Fruit fly (Drosophila melanogaster): ENCODE data around the gene CG14050.

Gene CG14050

DNA sequence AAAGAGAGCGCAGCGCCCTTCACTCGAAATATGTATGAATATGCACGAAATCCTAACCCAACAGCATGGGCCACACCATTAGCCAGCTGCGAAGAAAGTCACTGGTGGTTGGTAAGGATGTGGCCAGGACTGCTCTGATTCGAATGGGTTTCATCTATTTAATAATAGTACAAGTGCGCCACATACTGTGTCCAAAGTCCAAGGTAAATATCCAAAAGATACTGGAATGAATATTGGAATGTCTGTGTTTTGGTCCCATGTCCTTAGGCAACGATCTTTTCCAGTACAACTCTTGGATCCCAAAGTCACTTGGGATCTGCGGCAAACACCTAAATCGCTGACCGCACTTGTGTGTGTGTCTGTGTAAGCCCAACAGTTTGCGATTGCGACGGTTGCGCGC lies 19.7 kb downstream of the CG14050 start (continued):
- TF ChIP-seq hth (optimal IDR thresholded peaks at IDR 0.05) (no peak), CG33213 (GFP tag; optimal IDR thresholded peaks at IDR 0.05) (peak; percentile 7), CG9437 (GFP tag; optimal IDR thresholded peaks at IDR 0.05) (peak; percentile 53), ERR (GFP tag; optimal IDR thresholded peaks at IDR 0.05) (no peak), Hsf (GFP tag; optimal IDR thresholded peaks at IDR 0.05) (peak; percentile 37), gt (GFP tag; IDR thresholded peaks at IDR 0.05) (no peak), gce (GFP tag; IDR thresholded peaks at IDR 0.05) (no peak), bigmax (GFP tag; optimal IDR thresholded peaks at IDR 0.05) (no peak), CG2712 (tag; optimal IDR thresholded peaks at IDR 0.05) (peak; percentile 70), crol (GFP tag; IDR thresholded peaks at IDR 0.05) (no peak), Jarid2 (GFP tag; optimal IDR thresholded peaks at IDR 0.05) (peak; percentile 1), CG14965 (GFP tag; optimal IDR thresholded peaks at IDR 0.05; ENCODE audit: borderline replicate concordance) (peak; percentile 12), knrl (GFP tag; IDR thresholded peaks at IDR 0.05; ENCODE audit: partially characterized antibody) (no peak), klu (GFP tag; IDR thresholded peaks at IDR 0.05) (no peak), CG43689 (GFP tag; IDR thresholded peaks at IDR 0.05) (no peak), CG7928 (GFP tag; optimal IDR thresholded peaks at IDR 0.05) (no peak), dm (GFP tag; optimal IDR thresholded peaks at IDR 0.05) (no peak), CG18599 (GFP tag; optimal IDR thresholded peaks at IDR 0.05) (peak; percentile 72), seq (GFP tag; IDR thresholded peaks at IDR 0.05) (peak; percentile 66), Rx (GFP tag; IDR thresholded peaks at IDR 0.05) (peak; percentile 55), CG17912 (GFP tag; optimal IDR thresholded peaks at IDR 0.05) (no peak), CG34422 (GFP tag; IDR thresholded peaks at IDR 0.05) (peak; percentile 70; the same call in 2 of the 3 replicates), Nf-YA (GFP tag; IDR thresholded peaks at IDR 0.05) (peak; percentile 34; the same call in 1 of the 2 replicates), Hr3 (GFP tag; optimal IDR thresholded peaks at IDR 0.05) (peak; percentile 36), Hand (GFP tag; optimal IDR thresholded peaks at IDR 0.05) (no peak), lilli (GFP tag; optimal IDR thresholded peaks at IDR 0.05) (peak; percentile 58), sug (tag; optimal IDR thresholded peaks at IDR 0.05) (no peak), CG2202 (tag; optimal IDR thresholded peaks at IDR 0.05) (no peak), Vsx1 (GFP tag; optimal IDR thresholded peaks at IDR 0.05) (peak; percentile 37), Lhr (GFP tag; optimal IDR thresholded peaks at IDR 0.05) (no peak), Ravus (GFP tag; IDR thresholded peaks at IDR 0.05) (no peak; the same call in 1 of the 2 replicates), salm (tag; optimal IDR thresholded peaks at IDR 0.05) (peak; percentile 24), CG30020 (tag; optimal IDR thresholded peaks at IDR 0.05) (no peak), rib (GFP tag; IDR thresholded peaks at IDR 0.05) (no peak), CG6175 (GFP tag; IDR thresholded peaks at IDR 0.05) (no peak; the same call in 2 of the 3 replicates), B-H2 (GFP tag; optimal IDR thresholded peaks at IDR 0.05) (no peak), CG3847 (GFP tag; IDR thresholded peaks at IDR 0.05) (peak; percentile 17; the same call in 1 of the 2 replicates), CG10462 (GFP tag; optimal IDR thresholded peaks at IDR 0.05) (no peak), pho (GFP tag; optimal IDR thresholded peaks at IDR 0.05) (peak; percentile 35), Bgb (GFP tag; IDR thresholded peaks at IDR 0.05; ENCODE audit: partially characterized antibody) (no peak), CG2116 (GFP tag; optimal IDR thresholded peaks at IDR 0.05) (no peak), CG16863 (GFP tag; optimal IDR thresholded peaks at IDR 0.05) (peak; percentile 34), CG18764 (GFP tag; optimal IDR thresholded peaks at IDR 0.05) (peak; percentile 28), ham (GFP tag; IDR thresholded peaks at IDR 0.05) (no peak), Doc2 (GFP tag; IDR thresholded peaks at IDR 0.05) (no peak), CG12155 (GFP tag; optimal IDR thresholded peaks at IDR 0.05) (no peak), CG14050 (GFP tag; IDR thresholded peaks at IDR 0.05) (peak; percentile 38; the same call in 1 of the 3 replicates), D19B (GFP tag; optimal IDR thresholded peaks at IDR 0.05) (peak; percentile 22), da (GFP tag; optimal IDR thresholded peaks at IDR 0.05) (no peak), CG12769 (tag; optimal IDR thresholded peaks at IDR 0.05) (peak; percentile 73), CG17328 (GFP tag; IDR thresholded peaks at IDR 0.05) (0 out of 2 replicates have a peak, but pooled peaks have one; percentile 28), twi (tag; optimal IDR thresholded peaks at IDR 0.05) (no peak)
